Worm (Caenorhabditis elegans) whole organism, midembryonic: ENCODE measurements around the gene fbxa-206.

Source experiments
- flt-1 ChIP-seq: fragments of 200-800 bp; sonication (Bioruptor generic); IDR thresholded peaks from 2 replicates; pipeline ENCODE4 v1.3.6; 2022; ENCODE audit warnings: missing genetic modification characterization, missing compliant biosample characterization
- klf-2 ChIP-seq: fragments of 200-800 bp; sonication (Bioruptor generic); conservative IDR thresholded peaks from 2 replicates; pipeline ENCODE4 v1.3.6; 2022; ENCODE audit warnings: missing genetic modification reagents, missing genetic modification characterization, missing compliant biosample characterization

DNA sequence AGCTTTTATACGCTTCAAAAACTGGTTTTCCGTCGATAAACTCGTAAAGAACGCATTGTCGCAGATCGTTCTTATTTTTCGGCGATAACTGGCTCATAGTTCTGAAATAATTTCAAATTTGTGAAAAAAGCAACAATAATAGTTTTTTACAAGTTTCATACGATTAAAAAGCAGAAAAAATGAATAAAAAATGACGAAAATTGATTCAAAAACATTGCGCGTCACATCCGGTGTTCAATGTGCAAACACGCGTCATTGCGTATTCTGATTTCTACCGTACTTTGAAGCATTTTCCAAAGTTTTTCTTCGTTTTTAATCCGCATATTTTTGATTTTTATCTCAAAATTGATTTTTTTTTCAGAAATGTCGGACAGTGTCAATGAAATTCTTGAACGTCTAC is at the start of gene fbxa-206, which contains the start of gene Y102A5C.2:
- TF ChIP-seq flt-1 (no peak), klf-2 (GFP tag; lab: Robert Waterston, UW) (no peak)
